Worm (Caenorhabditis elegans) whole organism, early embryonic: ENCODE measurements around the gene spp-20.

Source experiments
- B0310.2 ChIP-seq: sonication (generic microtip); optimal IDR thresholded peaks from 2 replicates; lab custom pipeline; 2016; ENCODE audit warnings: mild to moderate bottlenecking, missing genetic modification characterization, missing compliant biosample characterization
- F13C5.2 ChIP-seq: sonication (generic microtip); optimal IDR thresholded peaks from 2 replicates; lab custom pipeline; 2017; ENCODE audit warnings: mild to moderate bottlenecking, missing genetic modification characterization, inconsistent platforms, missing compliant biosample characterization
- aly-1 ChIP-seq: sonication (generic microtip); optimal IDR thresholded peaks from 2 replicates; lab custom pipeline; 2016; ENCODE audit warnings: missing genetic modification characterization, missing compliant biosample characterization
- ama-1 ChIP-seq: fragments of 150-350 bp; optimal IDR thresholded peaks from 2 replicates; lab custom pipeline; 2014
- ceh-13 ChIP-seq: fragments of 200-800 bp; sonication (Bioruptor generic); optimal IDR thresholded peaks from 2 replicates; lab custom pipeline; 2018; ENCODE audit warnings: mild to moderate bottlenecking, missing genetic modification characterization, missing compliant biosample characterization
- ceh-36 ChIP-seq: sonication (generic microtip); optimal IDR thresholded peaks from 2 replicates; lab custom pipeline; 2016; ENCODE audit warnings: missing genetic modification characterization, inconsistent platforms, missing compliant biosample characterization
- ets-7 ChIP-seq: sonication (generic microtip); optimal IDR thresholded peaks from 2 replicates; lab custom pipeline; 2016; ENCODE audit warnings: missing genotype, missing genetic modification characterization, missing compliant biosample characterization
- flt-1 ChIP-seq: fragments of 200-800 bp; sonication (Bioruptor generic); IDR thresholded peaks from 2 replicates; pipeline ENCODE4 v1.3.6; 2022; ENCODE audit warnings: missing genetic modification characterization, missing compliant biosample characterization
- hmbx-1 ChIP-seq: sonication (generic microtip); optimal IDR thresholded peaks from 2 replicates; lab custom pipeline; 2016; ENCODE audit warnings: mild to moderate bottlenecking, missing genetic modification characterization, missing compliant biosample characterization
- hmg-4 ChIP-seq: fragments of 200-800 bp; sonication (Bioruptor generic); optimal IDR thresholded peaks from 2 replicates; lab custom pipeline; 2018; ENCODE audit warnings: mild to moderate bottlenecking, missing genetic modification characterization, missing compliant biosample characterization
- hnd-1 ChIP-seq: sonication (generic microtip); optimal IDR thresholded peaks from 2 replicates; lab custom pipeline; 2016; ENCODE audit warnings: missing genetic modification characterization, missing compliant biosample characterization
- pes-1 ChIP-seq: fragments of 200-800 bp; sonication (Bioruptor generic); IDR thresholded peaks from 2 replicates; pipeline ENCODE4 v1.3.6; 2022; ENCODE audit warnings: missing genetic modification reagents, missing genetic modification characterization, missing compliant biosample characterization
- scrt-1 ChIP-seq: fragments of 200-800 bp; sonication (Bioruptor generic); IDR thresholded peaks from 2 replicates; pipeline ENCODE4 v1.3.6; 2022; ENCODE audit warnings: missing genetic modification characterization, missing compliant biosample characterization
- sea-1 ChIP-seq: fragments of 200-800 bp; sonication (Bioruptor generic); conservative IDR thresholded peaks from 2 replicates; pipeline ENCODE4 v1.3.6; 2022; ENCODE audit warnings: missing genetic modification characterization, missing compliant biosample characterization
- tbx-11 ChIP-seq: fragments of 200-800 bp; sonication (Bioruptor generic); IDR thresholded peaks from 2 replicates; pipeline ENCODE4 v1.3.6; 2022; ENCODE audit warnings: missing genetic modification characterization, missing compliant biosample characterization
- tbx-37 ChIP-seq: fragments of 200-800 bp; sonication (Bioruptor generic); conservative IDR thresholded peaks from 2 replicates; pipeline ENCODE4 v1.3.6; 2022; ENCODE audit warnings: missing genetic modification reagents, missing genetic modification characterization, missing compliant biosample characterization
- tra-4 ChIP-seq: sonication (generic microtip); optimal IDR thresholded peaks from 2 replicates; lab custom pipeline; 2017; ENCODE audit warnings: missing genetic modification characterization, missing compliant biosample characterization

Gene spp-20

ce11 chrV:6554308-6554707 is 3.7 kb downstream of the spp-20 start, which contains the start of gene K04A8.19:
K04A8.19 (minus strand) TSS chrV:6554408.
- no peak for TF ChIP-seq tra-4 (tag; lab: Kevin White, UChicago)
- no peak for TF ChIP-seq hmg-4 (GFP tag; lab: Kevin White, UChicago)
- TF ChIP-seq B0310.2, result no peak
- no peak for TF ChIP-seq hnd-1 (tag; lab: Kevin White, UChicago)
- no peak for TF ChIP-seq flt-1 (GFP tag; lab: Robert Waterston, UW)
- no peak for TF ChIP-seq sea-1 (GFP tag; lab: Robert Waterston, UW)

- TF ChIP-seq tbx-11 (GFP tag; lab: Robert Waterston, UW) (no peak), ama-1 (no peak), tbx-37 (GFP tag; lab: Robert Waterston, UW) (0 out of 2 replicates have a peak, but pooled peaks have one; percentile 39), ceh-36 (peak; percentile 23), flt-1 (GFP tag; lab: Robert Waterston, UW) (peak; percentile 48), scrt-1 (peak; percentile 62; the same call in 1 of the 2 replicates), ceh-13 (GFP tag; lab: Kevin White, UChicago) (no peak)
Measured at ce11 chrV:6551707-6552390, 6.2 kb downstream of the spp-20 start, which contains the start of gene twk-10. twk-10 (plus strand) TSS chrV:6552340.

ce11 chrV:6549871-6550270 is 8.1 kb downstream of the spp-20 start, which contains the start of gene lipl-4:
lipl-4 (plus strand) TSS chrV:6550171.
- no peak for TF ChIP-seq ceh-36
- no peak for TF ChIP-seq hmbx-1 (tag; lab: Kevin White, UChicago)
- TF ChIP-seq tra-4 (tag; lab: Kevin White, UChicago), result no peak
- no peak for TF ChIP-seq tbx-11 (GFP tag; lab: Robert Waterston, UW)
- no peak for TF ChIP-seq sea-1 (GFP tag; lab: Robert Waterston, UW)
- no peak for TF ChIP-seq hmg-4 (GFP tag; lab: Kevin White, UChicago)
- TF ChIP-seq ets-7 (tag; lab: Kevin White, UChicago), result no peak
- TF ChIP-seq F13C5.2, result no peak
- TF ChIP-seq B0310.2, result no peak
- TF ChIP-seq ceh-13 (GFP tag; lab: Kevin White, UChicago), result no peak
- TF ChIP-seq ama-1, result no peak

- TF ChIP-seq sea-1 (GFP tag; lab: Robert Waterston, UW) (no peak), ets-7 (tag; lab: Kevin White, UChicago) (no peak), aly-1 (tag; lab: Kevin White, UChicago) (no peak), tbx-37 (GFP tag; lab: Robert Waterston, UW) (no peak), B0310.2 (no peak), ceh-13 (GFP tag; lab: Kevin White, UChicago) (no peak), scrt-1 (no peak)
Measured at ce11 chrV:6549148-6549547, 8.9 kb downstream of the spp-20 start, which contains the start of gene K04A8.20. K04A8.20 (plus strand) TSS chrV:6549448.

- no peak for TF ChIP-seq tbx-37 (GFP tag; lab: Robert Waterston, UW)
- no peak for TF ChIP-seq ceh-13 (GFP tag; lab: Kevin White, UChicago)
- no peak for TF ChIP-seq tra-4 (tag; lab: Kevin White, UChicago)
- no peak for TF ChIP-seq F13C5.2
- no peak for TF ChIP-seq tbx-11 (GFP tag; lab: Robert Waterston, UW)
- TF ChIP-seq ceh-36, result no peak
- no peak for TF ChIP-seq flt-1 (GFP tag; lab: Robert Waterston, UW)
- no peak for TF ChIP-seq ama-1
- no peak for TF ChIP-seq sea-1 (GFP tag; lab: Robert Waterston, UW)
- no peak for TF ChIP-seq pes-1 (GFP tag; lab: Robert Waterston, UW)
- TF ChIP-seq aly-1 (tag; lab: Kevin White, UChicago), result no peak
- no peak for TF ChIP-seq hmg-4 (GFP tag; lab: Kevin White, UChicago)
- TF ChIP-seq scrt-1, result no peak
- TF ChIP-seq B0310.2, result no peak
- TF ChIP-seq hnd-1 (tag; lab: Kevin White, UChicago), result no peak
- TF ChIP-seq ets-7 (tag; lab: Kevin White, UChicago), result no peak
- TF ChIP-seq hmbx-1 (tag; lab: Kevin White, UChicago), result no peak
Measured at ce11 chrV:6548309-6548708, 9.7 kb downstream of the spp-20 start.

- TF ChIP-seq tbx-37 (GFP tag; lab: Robert Waterston, UW), result no peak
- TF ChIP-seq ceh-13 (GFP tag; lab: Kevin White, UChicago), result no peak
Measured at ce11 chrV:6546450-6547171, 11.4 kb downstream of the spp-20 start, which contains the start of gene dre-1. dre-1 (minus strand) TSS chrV:6546500.

ce11 chrV:6544999-6545398 is 13.0 kb downstream of the spp-20 start:
- TF ChIP-seq B0310.2 (no peak), pes-1 (GFP tag; lab: Robert Waterston, UW) (no peak), sea-1 (GFP tag; lab: Robert Waterston, UW) (no peak), ceh-13 (GFP tag; lab: Kevin White, UChicago) (no peak), tbx-37 (GFP tag; lab: Robert Waterston, UW) (no peak), hmg-4 (GFP tag; lab: Kevin White, UChicago) (peak; percentile 35)

- TF ChIP-seq hmg-4 (GFP tag; lab: Kevin White, UChicago) (peak; percentile 11), tra-4 (tag; lab: Kevin White, UChicago) (no peak)
Measured at ce11 chrV:6541875-6542274, 16.1 kb downstream of the spp-20 start.
